Worm (Caenorhabditis elegans) whole organism, young adult: ENCODE data around the gene pmp-1.

Experiments
- C06A6.2 ChIP-seq: fragments of 200-800 bp; sonication (Bioruptor generic); conservative IDR thresholded peaks from 2 replicates; pipeline ENCODE4 v1.3.6; 2022; ENCODE audit warnings: missing genetic modification characterization, missing compliant biosample characterization
- F10E7.11 ChIP-seq: sonication (generic microtip); optimal IDR thresholded peaks from 2 replicates; lab custom pipeline; 2017; ENCODE audit warnings: mild to moderate bottlenecking, missing genetic modification characterization, moderate library complexity, missing compliant biosample characterization
- F22D6.2 ChIP-seq: sonication (generic microtip); optimal IDR thresholded peaks from 2 replicates; lab custom pipeline; 2016; ENCODE audit warnings: mild to moderate bottlenecking, missing genetic modification characterization, missing compliant biosample characterization
- F52B5.7 ChIP-seq: sonication (generic microtip); optimal IDR thresholded peaks from 2 replicates; lab custom pipeline; 2016; ENCODE audit warnings: mild to moderate bottlenecking, missing genetic modification characterization, missing compliant biosample characterization
- F55B11.4 ChIP-seq: sonication (generic microtip); optimal IDR thresholded peaks from 2 replicates; lab custom pipeline; 2016; ENCODE audit warnings: missing compliant biosample characterization, missing genetic modification characterization, borderline replicate concordance; ENCODE audit not compliant: insufficient read depth
- F57A8.1 ChIP-seq: fragments of 200-800 bp; sonication (Bioruptor generic); optimal IDR thresholded peaks from 2 replicates; lab custom pipeline; 2018; ENCODE audit warnings: mild to moderate bottlenecking, missing genetic modification characterization, moderate library complexity, missing compliant biosample characterization
- F57C9.4 ChIP-seq: sonication (generic microtip); optimal IDR thresholded peaks from 2 replicates; lab custom pipeline; 2017; ENCODE audit warnings: mild to moderate bottlenecking, missing genetic modification characterization, missing compliant biosample characterization
- K12H6.12 ChIP-seq: fragments of 200-800 bp; sonication (Bioruptor generic); optimal IDR thresholded peaks from 2 replicates; lab custom pipeline; 2018; ENCODE audit warnings: mild to moderate bottlenecking, missing genetic modification characterization, missing compliant biosample characterization
- Y53F4B.3 ChIP-seq: fragments of 200-800 bp; sonication (Bioruptor generic); IDR thresholded peaks from 2 replicates; pipeline ENCODE4 v1.3.6; 2022; ENCODE audit warnings: missing genetic modification reagents, missing genetic modification characterization, missing compliant biosample characterization
- Y56A3A.18 ChIP-seq: fragments of 200-800 bp; sonication (Bioruptor generic); IDR thresholded peaks from 2 replicates; pipeline ENCODE4 v1.3.6; 2022; ENCODE audit warnings: missing genetic modification reagents, missing genetic modification characterization, missing compliant biosample characterization
- ama-1 ChIP-seq, 3 experiments: fragments of 150-350 bp in 1 of 3; sonication (generic microtip) in 2 of 3; optimal IDR thresholded peaks; 2 replicates each; lab custom pipeline; 2014 to 2018; ENCODE audit warnings: missing biosample characterization in 2 of 3, missing genetic modification characterization in 2 of 3, missing genetic modification reagents in 2 of 3
- aptf-3 ChIP-seq: fragments of 200-800 bp; sonication (Bioruptor generic); IDR thresholded peaks from 2 replicates; pipeline ENCODE4 v1.3.6; 2022; ENCODE audit warnings: missing genetic modification characterization, missing compliant biosample characterization
- athp-1 ChIP-seq: sonication (generic microtip); optimal IDR thresholded peaks from 2 replicates; lab custom pipeline; 2017; ENCODE audit warnings: mild to moderate bottlenecking, missing genetic modification characterization, missing compliant biosample characterization
- attf-3 ChIP-seq: fragments of 200-800 bp; sonication (Bioruptor generic); conservative IDR thresholded peaks from 2 replicates; pipeline ENCODE4 v1.3.6; 2022; ENCODE audit warnings: missing genetic modification reagents, missing genetic modification characterization, missing compliant biosample characterization
- attf-5 ChIP-seq: fragments of 200-800 bp; sonication (Bioruptor generic); optimal IDR thresholded peaks from 2 replicates; lab custom pipeline; 2018; ENCODE audit warnings: mild to moderate bottlenecking, missing genetic modification characterization, missing compliant biosample characterization
- cebp-1 ChIP-seq, 2 experiments: fragments of 200-800 bp in 1 of 2; sonication (Bioruptor generic) in 1 of 2; sonication (generic microtip) in 1 of 2; IDR thresholded peaks in 1 of 2; optimal IDR thresholded peaks in 1 of 2; 2 replicates each; pipeline versions ENCODE4 v1.3.6 to Lab custom; 2017 to 2022; ENCODE audit warnings: missing compliant biosample characterization in 2 of 2, missing genetic modification characterization in 2 of 2, mild to moderate bottlenecking in 1 of 2, missing genetic modification reagents in 1 of 2, moderate library complexity in 1 of 2
- cebp-2 ChIP-seq: fragments of 200-800 bp; sonication (Bioruptor generic); IDR thresholded peaks from 2 replicates; pipeline ENCODE4 v1.3.6; 2022; ENCODE audit warnings: missing genetic modification characterization, missing compliant biosample characterization
- ceh-79 ChIP-seq: sonication (generic microtip); optimal IDR thresholded peaks from 2 replicates; lab custom pipeline; 2017; ENCODE audit warnings: mild to moderate bottlenecking, missing genetic modification characterization, missing compliant biosample characterization
- egl-44 ChIP-seq: fragments of 200-800 bp; sonication (Bioruptor generic); IDR thresholded peaks from 2 replicates; pipeline ENCODE4 v1.3.6; 2022; ENCODE audit warnings: missing genetic modification reagents, missing genetic modification characterization, missing compliant biosample characterization
- egrh-3 ChIP-seq: fragments of 200-800 bp; sonication (Bioruptor generic); IDR thresholded peaks from 2 replicates; pipeline ENCODE4 v1.3.6; 2022; ENCODE audit warnings: missing genetic modification reagents, missing genetic modification characterization, missing compliant biosample characterization
- fkh-3 ChIP-seq: sonication (generic microtip); optimal IDR thresholded peaks from 2 replicates; lab custom pipeline; 2016; ENCODE audit warnings: mild to moderate bottlenecking, missing genetic modification characterization, missing compliant biosample characterization
- hlh-12 ChIP-seq: sonication (generic microtip); optimal IDR thresholded peaks from 2 replicates; lab custom pipeline; 2016; ENCODE audit warnings: missing genetic modification characterization, missing compliant biosample characterization
- hmg-1.2 ChIP-seq: fragments of 200-800 bp; sonication (Bioruptor generic); IDR thresholded peaks from 2 replicates; pipeline ENCODE4 v1.3.6; 2022; ENCODE audit warnings: missing genetic modification reagents, missing genetic modification characterization, missing compliant biosample characterization
- hrde-1 ChIP-seq: sonication (generic microtip); optimal IDR thresholded peaks from 2 replicates; lab custom pipeline; 2016; ENCODE audit warnings: missing genetic modification characterization, mild to moderate bottlenecking, missing compliant biosample characterization, moderate library complexity, missing genotype, missing genetic modification reagents, borderline replicate concordance
- let-526 ChIP-seq: fragments of 200-800 bp; sonication (Bioruptor generic); IDR thresholded peaks from 2 replicates; pipeline ENCODE4 v1.3.6; 2022; ENCODE audit warnings: missing genetic modification reagents, missing genetic modification characterization, missing compliant biosample characterization
- lin-26 ChIP-seq: fragments of 200-800 bp; sonication (Bioruptor generic); IDR thresholded peaks from 2 replicates; pipeline ENCODE4 v1.3.6; 2022; ENCODE audit warnings: missing genetic modification reagents, missing genetic modification characterization, missing compliant biosample characterization
- lin-35 ChIP-seq, 3 experiments: fragments of 150-350 bp in 2 of 3; sonication (generic microtip) in 1 of 3; optimal IDR thresholded peaks; 2 replicates each; lab custom pipeline; 2014 to 2018; ENCODE audit warnings: missing biosample characterization in 3 of 3, missing genetic modification characterization in 3 of 3, missing genetic modification reagents in 3 of 3
- madf-10 ChIP-seq: sonication (generic microtip); optimal IDR thresholded peaks from 2 replicates; lab custom pipeline; 2016; ENCODE audit warnings: mild to moderate bottlenecking, missing genetic modification characterization, missing compliant biosample characterization
- madf-3 ChIP-seq: fragments of 200-800 bp; sonication (Bioruptor generic); IDR thresholded peaks from 2 replicates; pipeline ENCODE4 v1.3.6; 2022; ENCODE audit warnings: missing genetic modification reagents, missing genetic modification characterization, missing compliant biosample characterization
- madf-6 ChIP-seq: fragments of 200-800 bp; sonication (Bioruptor generic); IDR thresholded peaks from 2 replicates; pipeline ENCODE4 v1.3.6; 2022; ENCODE audit warnings: missing genetic modification reagents, missing genetic modification characterization, missing compliant biosample characterization
- madf-8 ChIP-seq: fragments of 200-800 bp; sonication (Bioruptor generic); conservative IDR thresholded peaks from 2 replicates; pipeline ENCODE4 v1.3.6; 2022; ENCODE audit warnings: missing genetic modification reagents, missing genetic modification characterization, missing compliant biosample characterization
- mcd-1 ChIP-seq: fragments of 200-800 bp; sonication (Bioruptor generic); IDR thresholded peaks from 2 replicates; pipeline ENCODE4 v1.3.6; 2022; ENCODE audit warnings: missing genetic modification reagents, missing genetic modification characterization, missing compliant biosample characterization
- nfyb-1 ChIP-seq: fragments of 200-800 bp; sonication (Bioruptor generic); IDR thresholded peaks from 2 replicates; pipeline ENCODE4 v1.3.6; 2022; ENCODE audit warnings: missing genetic modification reagents, missing genetic modification characterization, missing compliant biosample characterization
- nhr-179 ChIP-seq: sonication (generic microtip); optimal IDR thresholded peaks from 2 replicates; lab custom pipeline; 2016; ENCODE audit warnings: mild to moderate bottlenecking, missing genetic modification characterization, missing compliant biosample characterization
- nhr-80 ChIP-seq: sonication (generic microtip); optimal IDR thresholded peaks from 2 replicates; lab custom pipeline; 2016; ENCODE audit warnings: missing genetic modification characterization, missing compliant biosample characterization
- nhr-90 ChIP-seq: sonication (generic microtip); optimal IDR thresholded peaks from 2 replicates; lab custom pipeline; 2016; ENCODE audit warnings: missing genotype, mild to moderate bottlenecking, missing genetic modification characterization, missing compliant biosample characterization
- repo-1 ChIP-seq: sonication (generic microtip); optimal IDR thresholded peaks from 2 replicates; lab custom pipeline; 2017; ENCODE audit warnings: mild to moderate bottlenecking, missing genetic modification characterization, missing compliant biosample characterization
- somi-1 ChIP-seq: fragments of 200-800 bp; sonication (Bioruptor generic); optimal IDR thresholded peaks from 2 replicates; lab custom pipeline; 2018; ENCODE audit warnings: mild to moderate bottlenecking, missing genetic modification characterization, missing compliant biosample characterization
- tlf-1 ChIP-seq: fragments of 200-800 bp; sonication (Bioruptor generic); optimal IDR thresholded peaks from 2 replicates; lab custom pipeline; 2018; ENCODE audit warnings: mild to moderate bottlenecking, missing genetic modification characterization, missing compliant biosample characterization
- unc-130 ChIP-seq: sonication (generic microtip); optimal IDR thresholded peaks from 2 replicates; lab custom pipeline; 2016; ENCODE audit warnings: missing genetic modification reagents, missing genetic modification characterization, missing compliant biosample characterization
- zfh-2 ChIP-seq: fragments of 200-800 bp; sonication (Bioruptor generic); conservative IDR thresholded peaks from 2 replicates; pipeline ENCODE4 v1.3.6; 2022; ENCODE audit warnings: missing genetic modification reagents, missing genetic modification characterization, missing compliant biosample characterization
- zim-3 ChIP-seq: sonication (generic microtip); optimal IDR thresholded peaks from 2 replicates; lab custom pipeline; 2017; ENCODE audit warnings: mild to moderate bottlenecking, missing genetic modification characterization, moderate library complexity, missing compliant biosample characterization
- ztf-26 ChIP-seq: sonication (generic microtip); optimal IDR thresholded peaks from 2 replicates; lab custom pipeline; 2017; ENCODE audit warnings: missing genetic modification characterization, missing compliant biosample characterization
- ztf-3 ChIP-seq: fragments of 200-800 bp; sonication (Bioruptor generic); optimal IDR thresholded peaks from 2 replicates; lab custom pipeline; 2018; ENCODE audit warnings: mild to moderate bottlenecking, missing genetic modification characterization, missing compliant biosample characterization

Gene pmp-1

DNA sequence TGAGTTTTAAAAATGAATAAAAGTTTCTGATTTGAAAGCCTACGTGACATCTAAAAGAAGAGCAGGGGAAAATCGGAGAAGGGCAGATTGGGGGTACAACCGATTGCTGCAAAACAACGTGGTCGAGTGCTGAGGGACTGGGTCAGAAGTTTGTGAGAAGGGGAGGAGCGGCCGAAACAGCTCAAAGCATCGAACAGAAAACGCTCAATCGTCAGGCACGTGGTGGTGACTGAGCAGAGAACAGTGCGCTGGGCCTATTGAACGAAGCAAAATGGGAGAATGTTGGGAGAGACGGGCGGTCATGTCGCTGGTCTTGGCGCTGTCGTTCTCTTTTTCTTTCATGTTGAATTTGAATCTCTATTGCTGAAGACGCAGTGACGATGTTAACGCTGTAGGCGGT lies 7.6 kb upstream of the pmp-1 start (continued):
- TF ChIP-seq zfh-2 (GFP tag; lab: Robert Waterston, UW) = peak; percentile 91
- TF ChIP-seq ztf-3 (GFP tag; lab: Kevin White, UChicago) = peak; percentile 52
- peak; percentile 84 for TF ChIP-seq K12H6.12 (tag; lab: Kevin White, UChicago)
- TF ChIP-seq tlf-1 = peak; percentile 46
- no peak for TF ChIP-seq ceh-79 (tag; lab: Kevin White, UChicago)
- peak; percentile 55 for TF ChIP-seq attf-5
- TF ChIP-seq lin-26 (GFP tag; lab: Robert Waterston, UW) = peak; percentile 71
- TF ChIP-seq aptf-3 (GFP tag; lab: Robert Waterston, UW) = no peak
- peak; percentile 39 for TF ChIP-seq madf-10 (tag; lab: Kevin White, UChicago)
- TF ChIP-seq hmg-1.2 (GFP tag; lab: Robert Waterston, UW) = peak; percentile 42
- TF ChIP-seq ama-1 (optimal IDR thresholded peaks at IDR 0.05; lab: Kevin White, UChicago) = peak; percentile 66
- no peak for TF ChIP-seq ama-1 (GFP tag; optimal IDR thresholded peaks at IDR 0.05; lab: Kevin White, UChicago)
- TF ChIP-seq nfyb-1 = 0 out of 2 replicates have a peak, but pooled peaks have one; percentile 60
- peak; percentile 49 for TF ChIP-seq ztf-26 (tag; lab: Kevin White, UChicago)
- TF ChIP-seq hrde-1 (tag; lab: Kevin White, UChicago) = peak; percentile 6
- no peak for TF ChIP-seq unc-130 (GFP tag; lab: Kevin White, UChicago)
- no peak for TF ChIP-seq madf-8
- peak; percentile 48 for TF ChIP-seq C06A6.2 (GFP tag; lab: Robert Waterston, UW)
- 0 out of 2 replicates have a peak, but pooled peaks have one; percentile 42 for TF ChIP-seq let-526 (GFP tag; lab: Robert Waterston, UW)
- peak; percentile 67; the same call in 1 of the 2 replicates for TF ChIP-seq Y56A3A.18 (GFP tag; lab: Robert Waterston, UW)
- TF ChIP-seq athp-1 (tag; lab: Kevin White, UChicago) = peak; percentile 13
- TF ChIP-seq madf-6 = 0 out of 2 replicates have a peak, but pooled peaks have one; percentile 39
- peak in 1 of 3 experiments; percentile 49 for TF ChIP-seq lin-35 (GFP tag; optimal IDR thresholded peaks at IDR 0.05; lab: Kevin White, UChicago)
- peak; percentile 35; the same call in 1 of the 2 replicates for TF ChIP-seq mcd-1 (GFP tag; lab: Robert Waterston, UW)
- peak; percentile 5 for TF ChIP-seq repo-1
- TF ChIP-seq somi-1 (GFP tag; lab: Kevin White, UChicago) = peak; percentile 30
- TF ChIP-seq egrh-3 (GFP tag; lab: Robert Waterston, UW) = peak; percentile 60
- peak; percentile 63 for TF ChIP-seq nhr-90 (tag; lab: Kevin White, UChicago)
- peak; percentile 9 for TF ChIP-seq F22D6.2
- TF ChIP-seq nhr-80 = peak; percentile 44
- TF ChIP-seq attf-3 (GFP tag; lab: Robert Waterston, UW) = no peak
- peak; percentile 80 for TF ChIP-seq egl-44 (GFP tag; lab: Robert Waterston, UW)
- no peak for TF ChIP-seq F57A8.1 (GFP tag; lab: Kevin White, UChicago)
- no peak for TF ChIP-seq fkh-3 (tag; lab: Kevin White, UChicago)

DNA sequence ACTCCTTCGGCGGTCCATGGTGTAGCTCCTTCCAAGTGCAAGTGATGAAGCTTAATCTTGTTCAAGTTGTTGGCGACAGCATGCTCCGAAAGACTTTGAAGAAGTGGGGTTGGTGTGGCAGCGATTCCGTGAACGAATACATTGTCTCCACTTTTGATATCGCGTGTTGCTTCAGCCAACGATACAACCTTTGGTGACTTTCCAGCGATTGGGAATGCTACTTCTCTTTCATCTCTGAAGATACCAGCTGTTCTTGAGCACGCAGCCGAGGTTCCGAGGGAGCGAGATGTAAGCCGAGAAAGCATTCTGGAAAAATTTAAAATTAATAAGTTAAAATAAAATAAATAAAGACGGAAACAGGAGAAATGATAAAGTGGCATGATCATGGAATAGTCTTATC lies 6.5 kb upstream of the pmp-1 start, which contains the start of gene acer-1:
Gene acer-1 (minus strand): TSS at position 306 of the 400 bp plus-strand sequence.
- no peak for TF ChIP-seq zfh-2 (GFP tag; lab: Robert Waterston, UW)
- no peak for TF ChIP-seq madf-6
- TF ChIP-seq Y53F4B.3 (GFP tag; lab: Robert Waterston, UW) = no peak
- no peak for TF ChIP-seq F55B11.4
- TF ChIP-seq cebp-1 (GFP tag; IDR thresholded peaks at IDR 0.05; lab: Robert Waterston, UW) = no peak
- TF ChIP-seq cebp-1 (tag; optimal IDR thresholded peaks at IDR 0.05; lab: Kevin White, UChicago) = peak; percentile 1
- TF ChIP-seq mcd-1 (GFP tag; lab: Robert Waterston, UW) = 0 out of 2 replicates have a peak, but pooled peaks have one; percentile 16
- TF ChIP-seq madf-3 (GFP tag; lab: Robert Waterston, UW) = no peak
- peak; percentile 53 for TF ChIP-seq zim-3 (tag; lab: Kevin White, UChicago)
- TF ChIP-seq somi-1 (GFP tag; lab: Kevin White, UChicago) = no peak
- TF ChIP-seq F57C9.4 (tag; lab: Kevin White, UChicago) = no peak
- no peak for TF ChIP-seq nhr-179
- TF ChIP-seq hlh-12 (tag; lab: Kevin White, UChicago) = no peak
- 0 out of 2 replicates have a peak, but pooled peaks have one; percentile 6 for TF ChIP-seq cebp-2 (GFP tag; lab: Robert Waterston, UW)
- peak; percentile 9 for TF ChIP-seq F10E7.11 (tag; lab: Kevin White, UChicago)
- TF ChIP-seq ama-1 (optimal IDR thresholded peaks at IDR 0.05; lab: Kevin White, UChicago) = peak; percentile 88
- TF ChIP-seq ama-1 (GFP tag; optimal IDR thresholded peaks at IDR 0.05; lab: Kevin White, UChicago) = no peak
- TF ChIP-seq nfyb-1 = peak; percentile 8; the same call in 1 of the 2 replicates
- peak; percentile 26 for TF ChIP-seq F52B5.7
